Worm (Caenorhabditis elegans) whole organism, L2 larva: ENCODE results near the gene srh-36.

Experiments
- C34F6.9 ChIP-seq: fragments of 150-350 bp; optimal IDR thresholded peaks from 2 replicates; lab custom pipeline; 2014; ENCODE audit warnings: missing biosample characterization, missing genetic modification characterization
- F13H6.1 ChIP-seq: sonication (generic microtip); optimal IDR thresholded peaks from 2 replicates; lab custom pipeline; 2016; ENCODE audit warnings: missing genetic modification characterization, missing compliant biosample characterization
- Y55F3AM.14 ChIP-seq: fragments of 200-800 bp; sonication (Bioruptor generic); optimal IDR thresholded peaks from 2 replicates; lab custom pipeline; 2018; ENCODE audit warnings: mild to moderate bottlenecking, missing genetic modification characterization, missing compliant biosample characterization
- ZK546.5 ChIP-seq: sonication (generic microtip); optimal IDR thresholded peaks from 2 replicates; lab custom pipeline; 2017; ENCODE audit warnings: missing biosample characterization, missing genetic modification characterization
- aly-2 ChIP-seq: fragments of 150-350 bp; optimal IDR thresholded peaks from 2 replicates; lab custom pipeline; 2014; ENCODE audit warnings: missing biosample characterization, missing genetic modification characterization
- blmp-1 ChIP-seq: sonication (generic microtip); optimal IDR thresholded peaks from 2 replicates; lab custom pipeline; 2017; ENCODE audit warnings: missing genetic modification characterization, mild to moderate bottlenecking, missing compliant biosample characterization, antibody characterized with exemption, moderate library complexity; ENCODE audit not compliant: insufficient read depth
- ceh-16 ChIP-seq: fragments of 150-350 bp; optimal IDR thresholded peaks from 2 replicates; lab custom pipeline; 2014; ENCODE audit warnings: missing biosample characterization, missing genetic modification characterization
- dmd-4 ChIP-seq: sonication (generic microtip); optimal IDR thresholded peaks from 2 replicates; lab custom pipeline; 2017; ENCODE audit warnings: missing biosample characterization, missing genetic modification characterization
- elt-1 ChIP-seq: fragments of 150-350 bp; optimal IDR thresholded peaks from 2 replicates; lab custom pipeline; 2014; ENCODE audit warnings: missing biosample characterization, missing genetic modification characterization
- elt-3 ChIP-seq: sonication (generic microtip); optimal IDR thresholded peaks from 2 replicates; lab custom pipeline; 2017; ENCODE audit warnings: missing biosample characterization, missing genetic modification characterization
- lin-11 ChIP-seq: fragments of 150-350 bp; sonication (generic microtip); optimal IDR thresholded peaks from 2 replicates; lab custom pipeline; 2014; ENCODE audit warnings: missing biosample characterization, missing genetic modification characterization, inconsistent platforms, mixed read lengths
- lin-39 ChIP-seq: fragments of 150-350 bp; optimal IDR thresholded peaks from 2 replicates; lab custom pipeline; 2014; ENCODE audit warnings: missing biosample characterization, missing genetic modification reagents, missing genetic modification characterization
- mab-5 ChIP-seq: fragments of 150-350 bp; optimal IDR thresholded peaks from 2 replicates; lab custom pipeline; 2014; ENCODE audit warnings: missing biosample characterization, missing genetic modification characterization
- mbf-1 ChIP-seq: sonication (generic microtip); optimal IDR thresholded peaks from 2 replicates; lab custom pipeline; 2017; ENCODE audit warnings: missing biosample characterization, missing genetic modification characterization
- mdl-1 ChIP-seq, 2 experiments: fragments of 150-350 bp in 1 of 2; sonication (generic microtip) in 1 of 2; optimal IDR thresholded peaks; 2 replicates each; lab custom pipeline; 2017; ENCODE audit warnings: missing biosample characterization in 2 of 2, missing genetic modification characterization in 2 of 2
- nhr-10 ChIP-seq: sonication (generic microtip); optimal IDR thresholded peaks from 2 replicates; lab custom pipeline; 2017; ENCODE audit warnings: missing biosample characterization, missing genetic modification characterization
- nhr-11 ChIP-seq: fragments of 150-350 bp; optimal IDR thresholded peaks from 2 replicates; lab custom pipeline; 2014; ENCODE audit warnings: missing biosample characterization, missing genetic modification characterization
- nhr-12 ChIP-seq: fragments of 150-350 bp; optimal IDR thresholded peaks from 2 replicates; lab custom pipeline; 2014; ENCODE audit warnings: missing biosample characterization, missing genetic modification characterization
- nhr-21 ChIP-seq: fragments of 150-350 bp; optimal IDR thresholded peaks from 2 replicates; lab custom pipeline; 2014; ENCODE audit warnings: missing biosample characterization, missing genetic modification characterization
- nhr-237 ChIP-seq: fragments of 150-350 bp; optimal IDR thresholded peaks from 2 replicates; lab custom pipeline; 2014; ENCODE audit warnings: missing biosample characterization, missing genetic modification characterization
- nhr-25 ChIP-seq: fragments of 150-350 bp; sonication (generic microtip); optimal IDR thresholded peaks from 3 replicates; lab custom pipeline; 2014; ENCODE audit warnings: missing biosample characterization, missing genetic modification characterization
- nhr-6 ChIP-seq: fragments of 150-350 bp; optimal IDR thresholded peaks from 2 replicates; lab custom pipeline; 2014; ENCODE audit warnings: missing biosample characterization, missing genetic modification characterization
- nhr-77 ChIP-seq: fragments of 150-350 bp; optimal IDR thresholded peaks from 2 replicates; lab custom pipeline; 2014; ENCODE audit warnings: missing biosample characterization, missing genetic modification characterization
- peb-1 ChIP-seq: fragments of 150-350 bp; optimal IDR thresholded peaks from 2 replicates; lab custom pipeline; 2014; ENCODE audit warnings: missing biosample characterization, missing genetic modification characterization
- sem-4 ChIP-seq: fragments of 150-350 bp; optimal IDR thresholded peaks from 2 replicates; lab custom pipeline; 2014; ENCODE audit warnings: missing biosample characterization, missing genetic modification reagents, missing genetic modification characterization
- skn-1 ChIP-seq: sonication (generic microtip); optimal IDR thresholded peaks from 2 replicates; lab custom pipeline; 2017; ENCODE audit warnings: missing biosample characterization, missing genetic modification characterization
- sma-3 ChIP-seq: sonication (generic microtip); optimal IDR thresholded peaks from 2 replicates; lab custom pipeline; 2016; ENCODE audit warnings: missing genetic modification reagents, missing genetic modification characterization, missing compliant biosample characterization
- sma-9 ChIP-seq, 2 experiments: fragments of 150-350 bp in 1 of 2; sonication (generic microtip) in 1 of 2; optimal IDR thresholded peaks; 2 replicates each; lab custom pipeline; 2014 to 2016; ENCODE audit warnings: missing genetic modification characterization in 2 of 2, mild to moderate bottlenecking in 1 of 2, missing biosample characterization in 1 of 2, missing compliant biosample characterization in 1 of 2, missing genetic modification reagents in 1 of 2, moderate library complexity in 1 of 2
- snpc-4 ChIP-seq: fragments of 150-350 bp; optimal IDR thresholded peaks from 2 replicates; lab custom pipeline; 2014; ENCODE audit warnings: missing biosample characterization, missing genetic modification characterization
- unc-39 ChIP-seq: fragments of 150-350 bp; optimal IDR thresholded peaks from 2 replicates; lab custom pipeline; 2014; ENCODE audit warnings: missing biosample characterization, missing genetic modification characterization
- unc-55 ChIP-seq: fragments of 150-350 bp; sonication (generic microtip); optimal IDR thresholded peaks from 3 replicates; lab custom pipeline; 2014; ENCODE audit warnings: missing biosample characterization, missing genetic modification reagents, missing genetic modification characterization
- unc-62 ChIP-seq: fragments of 150-350 bp; optimal IDR thresholded peaks from 2 replicates; lab custom pipeline; 2014; ENCODE audit warnings: missing biosample characterization, missing genetic modification reagents, missing genetic modification characterization
- zag-1 ChIP-seq: fragments of 150-350 bp; optimal IDR thresholded peaks from 2 replicates; lab custom pipeline; 2014; ENCODE audit warnings: missing biosample characterization, missing genetic modification characterization
- ztf-1 ChIP-seq: fragments of 200-800 bp; sonication (Bioruptor generic); conservative IDR thresholded peaks from 2 replicates; pipeline ENCODE4 v1.3.6; 2022; ENCODE audit warnings: missing genetic modification characterization, missing compliant biosample characterization
- ztf-4 ChIP-seq: fragments of 150-350 bp; optimal IDR thresholded peaks from 2 replicates; lab custom pipeline; 2014; ENCODE audit warnings: missing biosample characterization, missing genetic modification characterization

srh-36 gene

DNA sequence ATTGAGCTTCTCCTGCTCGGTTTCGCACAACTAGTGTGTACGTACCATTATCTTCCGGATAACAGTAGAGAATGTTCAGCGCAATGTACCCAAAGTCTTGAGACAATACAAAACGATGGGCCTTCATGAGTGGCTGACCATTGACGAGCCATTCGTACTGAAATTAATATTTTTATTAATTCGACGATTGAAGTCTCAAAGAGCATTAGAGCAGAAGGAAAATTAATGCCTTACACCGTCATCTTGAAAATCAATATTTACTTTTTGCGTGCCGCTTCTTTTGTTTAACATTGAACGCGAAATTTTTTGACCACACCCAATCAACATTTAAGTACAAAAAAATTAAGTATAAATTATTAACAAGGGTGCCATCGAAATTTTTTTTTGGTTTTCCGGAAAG is 28.5 kb downstream of the srh-36 start:
- no peak for TF ChIP-seq nhr-6 (tag; lab: Kevin White, UChicago)
- TF ChIP-seq aly-2 (tag; lab: Kevin White, UChicago) = no peak
- no peak for TF ChIP-seq F13H6.1 (tag; lab: Kevin White, UChicago)
- no peak for TF ChIP-seq snpc-4 (tag; lab: Kevin White, UChicago)
- TF ChIP-seq ZK546.5 (tag; lab: Kevin White, UChicago) = no peak
- no peak for TF ChIP-seq elt-3 (tag; lab: Kevin White, UChicago)
- TF ChIP-seq mbf-1 = no peak
- TF ChIP-seq nhr-11 = no peak
- TF ChIP-seq nhr-12 = no peak
- TF ChIP-seq mdl-1 (tag; optimal IDR thresholded peaks at IDR 0.05; lab: Kevin White, UChicago) = no peak
- TF ChIP-seq unc-55 (GFP tag; lab: Kevin White, UChicago) = no peak
- TF ChIP-seq blmp-1 (tag; lab: Kevin White, UChicago) = no peak
- TF ChIP-seq nhr-10 (tag; lab: Kevin White, UChicago) = no peak

DNA sequence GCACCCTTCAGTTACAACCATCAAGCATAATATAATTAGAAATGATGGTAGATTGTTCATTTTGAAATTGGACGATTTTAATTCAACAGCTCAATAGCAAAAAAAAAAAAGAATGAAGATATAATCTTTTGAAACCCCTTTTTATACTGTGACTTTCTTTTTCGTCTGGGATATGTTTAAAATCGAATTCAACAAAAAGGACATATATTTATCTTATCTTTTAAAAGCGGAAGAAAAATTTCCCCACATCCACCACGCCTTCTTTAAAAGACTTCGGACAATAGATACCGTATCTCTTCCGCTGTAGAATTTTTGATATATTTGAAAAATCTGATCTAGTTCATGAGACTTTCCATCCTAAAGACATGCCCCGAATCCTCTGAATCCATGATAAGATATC is 40.7 kb downstream of the srh-36 start, which contains the start of gene R05D8.11:
Gene R05D8.11 (minus strand): TSS at position 101 of the 400 bp plus-strand sequence.
- TF ChIP-seq nhr-77 (tag; lab: Kevin White, UChicago) (no peak), sma-9 (GFP tag; optimal IDR thresholded peaks at IDR 0.05; lab: Kevin White, UChicago) (no peak), sma-9 (tag; optimal IDR thresholded peaks at IDR 0.05; lab: Kevin White, UChicago) (no peak), nhr-237 (tag; lab: Kevin White, UChicago) (no peak), C34F6.9 (no peak)

DNA sequence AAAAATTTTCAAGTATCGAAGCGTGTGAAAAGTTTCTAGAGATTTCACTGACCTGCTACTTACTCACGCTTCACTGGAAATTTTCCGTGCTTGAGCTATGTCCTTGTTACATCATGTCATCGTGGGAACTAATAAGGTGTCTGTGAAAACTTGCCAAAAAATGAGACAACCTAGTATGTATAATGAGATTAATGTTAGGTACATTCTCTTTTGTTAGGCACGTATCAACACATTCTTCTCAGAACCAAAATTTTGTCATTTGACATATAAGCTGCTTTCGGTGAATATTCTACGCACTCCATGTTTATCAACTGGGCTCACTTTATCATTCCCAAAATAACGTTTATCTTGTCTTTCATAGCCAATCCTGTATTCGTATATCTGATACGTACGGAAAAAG is 47.4 kb downstream of the srh-36 start, which contains the start of gene srj-18:
Gene srj-18 (plus strand): TSS at position 301 of the 400 bp plus-strand sequence.
- TF ChIP-seq lin-39 = no peak
- no peak for TF ChIP-seq unc-62 (GFP tag; lab: Kevin White, UChicago)
- TF ChIP-seq Y55F3AM.14 (GFP tag; lab: Kevin White, UChicago) = no peak
- TF ChIP-seq mab-5 (tag; lab: Kevin White, UChicago) = no peak
- no peak for TF ChIP-seq zag-1
- TF ChIP-seq mbf-1 = no peak
- TF ChIP-seq, all 48 proteins: peak for 0

DNA sequence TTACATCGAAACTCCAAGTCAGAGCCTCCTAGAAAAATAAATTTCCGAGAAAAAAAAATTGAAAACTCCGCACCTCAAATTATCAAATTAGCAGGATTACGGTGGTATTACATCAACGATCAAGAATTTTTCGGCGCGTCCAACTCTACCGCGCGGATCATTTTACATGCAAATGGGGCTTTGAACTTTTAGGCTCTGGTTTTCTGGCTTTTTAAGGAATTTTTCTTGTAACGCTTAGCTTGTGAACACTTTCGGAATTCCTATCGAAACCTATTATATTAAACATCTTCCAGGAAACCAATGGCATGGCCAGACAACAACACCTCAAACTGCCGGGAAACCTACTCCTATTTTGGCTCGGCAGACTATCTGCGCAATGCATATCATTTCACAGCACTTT is 49.9 kb downstream of the srh-36 start, which contains the start of gene srh-56:
Gene srh-56 (plus strand): TSS at position 301 of the 400 bp plus-strand sequence.
- TF ChIP-seq nhr-21 (tag; lab: Kevin White, UChicago) (no peak), peb-1 (tag; lab: Kevin White, UChicago) (no peak), ztf-1 (GFP tag; lab: Robert Waterston, UW) (no peak), dmd-4 (no peak)

DNA sequence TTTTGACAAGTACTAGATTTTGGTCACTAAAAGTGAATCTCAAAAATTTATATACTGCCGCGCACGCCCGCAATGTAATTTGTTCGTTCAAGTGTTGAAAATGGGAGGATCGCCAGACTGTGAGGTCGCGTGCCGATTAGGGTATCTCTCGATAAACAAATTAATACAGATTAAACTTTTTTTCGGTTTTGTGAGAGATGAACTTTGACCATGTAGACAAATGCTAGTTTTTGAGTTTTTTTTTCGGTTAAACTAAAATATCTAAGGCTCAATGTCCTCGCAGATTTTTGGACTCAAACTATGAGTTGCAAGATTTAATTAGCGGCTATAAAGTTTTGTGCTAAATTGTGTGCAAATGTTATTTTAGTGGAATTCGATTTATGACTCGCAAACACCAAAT is 51.7 kb downstream of the srh-36 start, which contains the start of gene dhs-15:
Gene dhs-15 (minus strand): TSS at position 101 of the 400 bp plus-strand sequence.
- TF ChIP-seq blmp-1 (tag; lab: Kevin White, UChicago) (no peak), nhr-10 (tag; lab: Kevin White, UChicago) (no peak), nhr-237 (tag; lab: Kevin White, UChicago) (no peak), unc-55 (GFP tag; lab: Kevin White, UChicago) (no peak), mab-5 (tag; lab: Kevin White, UChicago) (no peak), elt-3 (tag; lab: Kevin White, UChicago) (no peak), sem-4 (tag; lab: Kevin White, UChicago) (no peak), lin-11 (no peak), ceh-16 (tag; lab: Kevin White, UChicago) (no peak), nhr-25 (tag; lab: Kevin White, UChicago) (no peak), elt-1 (tag; lab: Kevin White, UChicago) (no peak), unc-39 (no peak), skn-1 (tag; lab: Kevin White, UChicago) (no peak), ztf-4 (tag; lab: Kevin White, UChicago) (no peak), sma-3 (GFP tag; lab: Kevin White, UChicago) (no peak), mbf-1 (no peak)
- TF ChIP-seq, all 48 proteins: peak for 0
